Worm (Caenorhabditis elegans) whole organism, late embryonic: ENCODE measurements around the gene C14A4.12.

Experiments
- ahr-1 ChIP-seq: sonication (generic microtip); optimal IDR thresholded peaks from 2 replicates; lab custom pipeline; 2016; ENCODE audit warnings: missing genetic modification characterization, missing compliant biosample characterization
- ceh-34 ChIP-seq: sonication (generic microtip); optimal IDR thresholded peaks from 2 replicates; lab custom pipeline; 2016; ENCODE audit warnings: mild to moderate bottlenecking, missing genetic modification characterization, missing compliant biosample characterization
- che-1 ChIP-seq: sonication (generic microtip); optimal IDR thresholded peaks from 2 replicates; lab custom pipeline; 2016; ENCODE audit warnings: mild to moderate bottlenecking, missing genetic modification characterization, missing compliant biosample characterization
- dve-1 ChIP-seq: sonication (generic microtip); optimal IDR thresholded peaks from 2 replicates; lab custom pipeline; 2017; ENCODE audit warnings: antibody characterized with exemption, mild to moderate bottlenecking, missing genetic modification characterization, missing compliant biosample characterization
- elt-2 ChIP-seq: sonication (generic microtip); optimal IDR thresholded peaks from 2 replicates; lab custom pipeline; 2016; ENCODE audit warnings: missing genetic modification reagents, missing genetic modification characterization, missing compliant biosample characterization
- ets-4 ChIP-seq: sonication (generic microtip); optimal IDR thresholded peaks from 2 replicates; lab custom pipeline; 2016; ENCODE audit warnings: missing genetic modification characterization, missing compliant biosample characterization
- nfya-1 ChIP-seq: sonication (generic microtip); optimal IDR thresholded peaks from 2 replicates; lab custom pipeline; 2017; ENCODE audit warnings: missing genetic modification characterization, mild to moderate bottlenecking, missing compliant biosample characterization, antibody characterized with exemption, moderate library complexity
- pax-1 ChIP-seq: fragments of 150-350 bp; optimal IDR thresholded peaks from 2 replicates; lab custom pipeline; 2014; ENCODE audit warnings: missing biosample characterization, missing genetic modification characterization

DNA sequence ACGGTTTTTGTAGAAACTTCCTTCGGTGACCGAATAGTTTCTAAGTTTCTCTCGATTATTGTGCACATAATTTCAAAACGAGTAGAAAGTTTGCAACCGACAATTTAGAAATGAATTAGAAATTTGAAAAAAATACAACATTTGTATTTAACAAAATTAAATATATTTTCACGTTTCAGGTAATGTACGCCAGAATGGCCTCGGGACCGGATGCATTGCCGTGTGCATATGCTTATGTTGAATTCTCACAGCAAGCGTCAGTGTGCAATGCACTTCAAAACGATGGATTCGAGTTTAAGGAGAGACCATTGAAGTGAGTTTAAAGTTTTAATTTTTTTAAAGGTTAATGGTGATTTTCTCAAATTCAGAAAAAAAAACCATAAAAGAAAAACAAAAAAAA lies 48.0 kb downstream of the C14A4.12 start, which contains the start of gene marc-2:
- TF ChIP-seq elt-2, result no peak
- TF ChIP-seq ceh-34, result no peak
- TF ChIP-seq pax-1 (tag; lab: Kevin White, UChicago), result no peak
- TF ChIP-seq ets-4 (tag; lab: Kevin White, UChicago), result no peak
- TF ChIP-seq ahr-1 (tag; lab: Kevin White, UChicago), result no peak
- TF ChIP-seq che-1, result no peak
- TF ChIP-seq nfya-1 (tag; lab: Kevin White, UChicago), result no peak
- no peak for TF ChIP-seq dve-1 (tag; lab: Kevin White, UChicago)
